Fruit fly (Drosophila melanogaster) whole organism, wandering third instar larva: ENCODE data around the gene CG14644.

Experiments
- Abd-B ChIP-seq: fragments of >200 bp; optimal IDR thresholded peaks from 2 replicates; lab custom pipeline; 2017; ENCODE audit warnings: missing biosample characterization, missing genetic modification characterization
- Dfd ChIP-seq: fragments of >200 bp; optimal IDR thresholded peaks from 2 replicates; lab custom pipeline; 2017; ENCODE audit warnings: missing biosample characterization, missing genetic modification characterization
- Dif ChIP-seq: fragments of 200-275, 200-300 bp; sonication (Bioruptor generic); optimal IDR thresholded peaks from 2 replicates; lab custom pipeline; 2018; ENCODE audit warnings: missing biosample characterization, missing genetic modification characterization; ENCODE audit not compliant: partially characterized antibody
- GATAd ChIP-seq: sonication (Bioruptor generic); optimal IDR thresholded peaks from 2 replicates; lab custom pipeline; 2016; ENCODE audit warnings: missing biosample characterization, missing genetic modification characterization
- HLH106 ChIP-seq: fragments of 200-800 bp; optimal IDR thresholded peaks from 3 replicates; lab custom pipeline; 2019; ENCODE audit warnings: missing biosample characterization, mild to moderate bottlenecking, missing genetic modification characterization, moderate library complexity
- Hnf4 ChIP-seq: fragments of 200-800 bp; sonication (Bioruptor generic); optimal IDR thresholded peaks from 2 replicates; lab custom pipeline; 2016; ENCODE audit warnings: missing biosample characterization, mild to moderate bottlenecking, missing genetic modification characterization
- Hr78 ChIP-seq: fragments of >200 bp; optimal IDR thresholded peaks from 2 replicates; lab custom pipeline; 2017; ENCODE audit warnings: missing biosample characterization, missing genetic modification characterization
- Hr83 ChIP-seq: fragments of 200-300 bp; sonication (Bioruptor generic); optimal IDR thresholded peaks from 2 replicates; lab custom pipeline; 2016; ENCODE audit warnings: missing biosample characterization, mild to moderate bottlenecking, missing genetic modification characterization, moderate library complexity; ENCODE audit not compliant: poor library complexity, severe bottlenecking
- Jra ChIP-seq: sonication (Bioruptor generic); optimal IDR thresholded peaks from 2 replicates; lab custom pipeline; 2016; ENCODE audit warnings: missing biosample characterization, missing genetic modification characterization
- N ChIP-seq: fragments of >200 bp; optimal IDR thresholded peaks from 2 replicates; lab custom pipeline; 2018; ENCODE audit warnings: missing biosample characterization, missing external identifiers, missing genetic modification characterization
- OdsH ChIP-seq: fragments of 200-800 bp; sonication (Bioruptor generic); optimal IDR thresholded peaks from 2 replicates; lab custom pipeline; 2016; ENCODE audit warnings: missing biosample characterization, mild to moderate bottlenecking, missing genetic modification characterization
- Rel ChIP-seq, 2 experiments: fragments of 200-800 bp; sonication (Bioruptor generic) in 1 of 2; optimal IDR thresholded peaks; 2 replicates in 1 of 2; 3 replicates in 1 of 2; lab custom pipeline; 2016 to 2019; ENCODE audit warnings: mild to moderate bottlenecking in 2 of 2, missing biosample characterization in 2 of 2, missing genetic modification characterization in 2 of 2, moderate library complexity in 1 of 2
- Sp1 ChIP-seq: fragments of 200-800 bp; sonication (Bioruptor generic); optimal IDR thresholded peaks from 3 replicates; lab custom pipeline; 2019; ENCODE audit warnings: missing biosample characterization, mild to moderate bottlenecking, missing genetic modification characterization, moderate library complexity
- Vsx2 ChIP-seq: fragments of 200-300, 225-300 bp; sonication (Bioruptor generic); optimal IDR thresholded peaks from 2 replicates; lab custom pipeline; 2018; ENCODE audit warnings: missing biosample characterization, missing genetic modification characterization; ENCODE audit not compliant: partially characterized antibody
- br ChIP-seq: fragments of 200-800 bp; sonication (Bioruptor generic); optimal IDR thresholded peaks from 2 replicates; lab custom pipeline; 2016; ENCODE audit warnings: missing biosample characterization, missing genetic modification characterization
- dl ChIP-seq, 2 experiments: fragments of 175-275, 200-275 bp in 1 of 2; fragments of 200-275 bp in 1 of 2; sonication (Bioruptor generic); optimal IDR thresholded peaks; lab custom pipeline; 2018; ENCODE audit warnings: mild to moderate bottlenecking in 2 of 2, missing biosample characterization in 2 of 2, missing genetic modification characterization in 2 of 2, moderate library complexity in 2 of 2; ENCODE audit not compliant: partially characterized antibody in 2 of 2, insufficient read depth in 1 of 2
- dmrt93B ChIP-seq: fragments of 200-800 bp; sonication (Bioruptor generic); optimal IDR thresholded peaks from 2 replicates; lab custom pipeline; 2018; ENCODE audit warnings: missing biosample characterization, mild to moderate bottlenecking, missing genetic modification characterization
- dsf ChIP-seq: sonication (Bioruptor generic); optimal IDR thresholded peaks from 2 replicates; lab custom pipeline; 2016; ENCODE audit warnings: missing biosample characterization, missing genetic modification characterization, borderline replicate concordance
- ey ChIP-seq: fragments of 200-800 bp; sonication (Bioruptor generic); optimal IDR thresholded peaks from 2 replicates; lab custom pipeline; 2016; ENCODE audit warnings: missing biosample characterization, missing genetic modification characterization
- foxo ChIP-seq, 2 experiments: fragments of 200-800 bp; sonication (Bioruptor generic); optimal IDR thresholded peaks; 2 replicates in 1 of 2; 3 replicates in 1 of 2; lab custom pipeline; 2016 to 2017; ENCODE audit warnings: missing biosample characterization in 2 of 2, missing genetic modification characterization in 2 of 2
- fru ChIP-seq: fragments of 200-800 bp; sonication (Bioruptor generic); optimal IDR thresholded peaks from 3 replicates; lab custom pipeline; 2016; ENCODE audit warnings: missing biosample characterization, mild to moderate bottlenecking, missing genetic modification characterization
- h ChIP-seq: fragments of 200-800 bp; sonication (Bioruptor generic); optimal IDR thresholded peaks from 3 replicates; lab custom pipeline; 2016; ENCODE audit warnings: missing biosample characterization, mild to moderate bottlenecking, missing genetic modification characterization
- lola ChIP-seq: fragments of >200 bp; optimal IDR thresholded peaks from 2 replicates; lab custom pipeline; 2017; ENCODE audit warnings: missing biosample characterization, missing genetic modification characterization
- pan ChIP-seq: fragments of >200 bp; optimal IDR thresholded peaks from 2 replicates; lab custom pipeline; 2017
- rgr ChIP-seq: fragments of 200-800 bp; sonication (Bioruptor generic); optimal IDR thresholded peaks from 3 replicates; lab custom pipeline; 2016; ENCODE audit warnings: missing biosample characterization, mild to moderate bottlenecking, missing genetic modification characterization
- sv ChIP-seq: fragments of 200-800 bp; sonication (Bioruptor generic); optimal IDR thresholded peaks from 3 replicates; lab custom pipeline; 2016; ENCODE audit warnings: missing biosample characterization, missing genetic modification characterization
- tai ChIP-seq: sonication (Bioruptor generic); optimal IDR thresholded peaks from 2 replicates; lab custom pipeline; 2016; ENCODE audit warnings: missing biosample characterization, missing genetic modification characterization
- woc ChIP-seq: sonication (Bioruptor generic); optimal IDR thresholded peaks from 2 replicates; lab custom pipeline; 2016; ENCODE audit warnings: missing biosample characterization, mild to moderate bottlenecking, missing genetic modification characterization

Gene CG14644

DNA sequence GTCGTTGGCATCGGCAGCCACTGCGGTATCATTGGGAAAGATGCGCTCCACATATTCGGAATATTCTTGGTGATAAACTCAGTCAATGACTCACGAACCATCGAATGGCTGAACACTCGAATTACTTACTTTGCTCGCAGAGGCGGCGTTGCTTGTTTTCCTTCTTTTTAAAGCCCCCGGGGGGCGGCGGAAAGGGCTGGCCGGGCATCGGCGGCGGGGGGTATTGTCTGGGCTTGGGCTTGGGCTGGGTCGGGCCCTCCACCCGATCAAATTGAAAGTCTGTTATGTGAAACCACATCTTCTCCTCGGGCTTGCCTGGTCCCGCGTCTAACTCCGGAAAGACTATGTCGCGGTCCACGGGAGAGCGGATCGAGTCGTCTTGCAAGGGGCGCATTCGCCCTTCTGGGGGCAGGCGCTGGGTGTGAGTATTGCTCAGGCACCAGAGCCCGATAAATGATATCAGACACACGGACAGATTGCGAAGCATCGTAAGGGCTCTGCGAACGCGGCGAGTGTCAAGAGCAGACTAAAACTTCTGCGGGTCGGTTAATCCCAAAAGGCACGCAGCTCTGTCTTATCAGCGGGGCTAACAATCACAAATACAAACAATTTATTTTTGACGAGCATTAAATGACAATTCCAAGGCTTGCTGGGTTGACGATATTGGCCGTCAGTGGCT, 10.5 kb downstream of the CG14644 start, which contains the start of gene CG14642:
Gene CG14642, minus strand, starts transcription at position 509 of the 679 bp plus-strand sequence.
- TF ChIP-seq Dfd (peak; percentile 99), fru (GFP tag; lab: Kevin White, UChicago) (no peak), Sp1 (no peak), tai (no peak), pan (lab: Kevin White, UChicago) (no peak), N (no peak), Hr78 (GFP tag; lab: Kevin White, UChicago) (no peak), dl (GFP tag; optimal IDR thresholded peaks at IDR 0.05; lab: Kevin White, UChicago; ENCODE audit: insufficient read depth in 1 of 2, partially characterized antibody in 2 of 2) (no peak), Jra (GFP tag; lab: Kevin White, UChicago) (no peak), ey (no peak), HLH106 (tag; lab: Kevin White, UChicago) (no peak), Hr83 (GFP tag; lab: Kevin White, UChicago) (no peak), OdsH (GFP tag; lab: Kevin White, UChicago) (no peak), Rel (GFP tag; optimal IDR thresholded peaks at IDR 0.05; lab: Kevin White, UChicago) (no peak), Rel (tag; optimal IDR thresholded peaks at IDR 0.05; lab: Kevin White, UChicago) (peak; percentile 47)

- no peak for TF ChIP-seq Vsx2 (GFP tag; lab: Kevin White, UChicago)
- TF ChIP-seq Dif (GFP tag; lab: Kevin White, UChicago) = no peak
- TF ChIP-seq Hnf4 (GFP tag; lab: Kevin White, UChicago) = no peak
- TF ChIP-seq dl (GFP tag; optimal IDR thresholded peaks at IDR 0.05; lab: Kevin White, UChicago; ENCODE audit: insufficient read depth in 1 of 2, partially characterized antibody in 2 of 2) = no peak
- no peak for TF ChIP-seq foxo (GFP tag; optimal IDR thresholded peaks at IDR 0.05; lab: Kevin White, UChicago)
- TF ChIP-seq woc (GFP tag; lab: Kevin White, UChicago) = no peak
- TF ChIP-seq, all 38 proteins: peak for 0
Measured at dm6 chr3R:4241776-4242175, 11.1 kb downstream of the CG14644 start.

DNA sequence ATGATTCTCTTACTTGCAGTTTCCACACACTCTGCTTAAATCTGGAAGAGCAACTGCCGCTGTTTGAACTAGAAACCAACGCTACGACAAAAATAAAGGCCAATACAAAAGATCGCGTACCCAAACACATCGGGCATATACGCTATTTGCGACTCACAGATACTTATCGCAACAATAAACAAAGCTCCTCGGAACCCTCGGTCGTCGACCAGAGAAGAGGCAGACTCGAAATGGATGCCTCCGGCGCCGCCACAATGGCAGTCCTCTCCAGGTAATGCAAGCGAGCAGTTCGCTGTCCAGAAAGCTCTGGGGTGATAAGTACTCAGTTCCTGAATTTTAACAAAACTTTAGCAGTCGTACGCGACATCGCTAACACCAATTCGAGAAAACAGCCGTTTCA, 16.3 kb downstream of the CG14644 start:
- TF ChIP-seq rgr = peak; percentile 5
- TF ChIP-seq Sp1 = peak; percentile 14
- TF ChIP-seq br (GFP tag; lab: Kevin White, UChicago) = peak; percentile 40
- TF ChIP-seq Hr83 (GFP tag; lab: Kevin White, UChicago) = peak; percentile 81
- TF ChIP-seq Dfd = no peak
- no peak for TF ChIP-seq dmrt93B (GFP tag; lab: Kevin White, UChicago)
- peak; percentile 32 for TF ChIP-seq h
- peak; percentile 10 for TF ChIP-seq Jra (GFP tag; lab: Kevin White, UChicago)
- peak; percentile 56 for TF ChIP-seq Dif (GFP tag; lab: Kevin White, UChicago)
- TF ChIP-seq Abd-B (GFP tag; lab: Kevin White, UChicago) = no peak
- TF ChIP-seq Hnf4 (GFP tag; lab: Kevin White, UChicago) = no peak
- TF ChIP-seq, all 38 proteins: peak for 7

DNA sequence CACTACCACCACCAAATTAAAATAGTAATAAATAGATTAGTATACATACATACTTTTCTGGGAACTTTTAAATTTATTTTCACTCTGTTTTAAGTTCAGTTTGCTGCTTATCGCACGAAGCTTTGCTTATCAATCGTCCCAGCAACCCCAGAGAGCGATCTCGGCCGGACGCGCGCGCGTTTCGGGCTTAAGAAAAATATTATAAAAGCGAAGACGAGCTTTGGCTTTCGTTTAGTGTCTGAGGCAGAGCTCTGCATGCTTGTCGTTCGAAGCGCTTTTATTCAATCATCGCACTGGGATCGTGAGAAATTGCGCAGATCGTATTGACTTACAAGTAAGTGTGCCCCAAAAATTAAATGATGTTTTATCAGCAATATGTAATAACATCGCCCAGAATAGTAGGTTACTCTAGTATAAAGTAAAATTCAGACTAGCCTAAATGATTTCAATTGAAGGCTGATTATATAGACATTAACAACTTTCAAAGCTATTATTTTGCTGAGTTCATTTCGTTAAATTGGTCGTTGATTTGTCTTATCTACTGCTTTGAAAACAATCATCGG, 17.8 kb downstream of the CG14644 start, which contains the start of gene Gel:
Gene Gel, plus strand, starts transcription at position 227 of the 563 bp plus-strand sequence.
- TF ChIP-seq pan (lab: Kevin White, UChicago) (no peak), HLH106 (tag; lab: Kevin White, UChicago) (no peak), Hr78 (GFP tag; lab: Kevin White, UChicago) (no peak), Rel (GFP tag; optimal IDR thresholded peaks at IDR 0.05; lab: Kevin White, UChicago) (no peak), Rel (tag; optimal IDR thresholded peaks at IDR 0.05; lab: Kevin White, UChicago) (peak; percentile 38), h (peak; percentile 46)

- no peak for TF ChIP-seq Rel (GFP tag; optimal IDR thresholded peaks at IDR 0.05; lab: Kevin White, UChicago)
- no peak for TF ChIP-seq Rel (tag; optimal IDR thresholded peaks at IDR 0.05; lab: Kevin White, UChicago)
- TF ChIP-seq OdsH (GFP tag; lab: Kevin White, UChicago) = no peak
- TF ChIP-seq sv = no peak
- TF ChIP-seq h = no peak
- no peak for TF ChIP-seq HLH106 (tag; lab: Kevin White, UChicago)
- TF ChIP-seq GATAd (GFP tag; lab: Kevin White, UChicago) = no peak
- no peak for TF ChIP-seq lola (GFP tag; lab: Kevin White, UChicago)
- TF ChIP-seq ey = no peak
- no peak for TF ChIP-seq Vsx2 (GFP tag; lab: Kevin White, UChicago)
- TF ChIP-seq N = no peak
- no peak for TF ChIP-seq Sp1
- TF ChIP-seq dsf = no peak
- no peak for TF ChIP-seq Dif (GFP tag; lab: Kevin White, UChicago)
Measured at dm6 chr3R:4233018-4233385, 19.8 kb downstream of the CG14644 start, which contains the start of gene abs. Gene abs (plus strand): TSS chr3R:4233047.
